Worm (Caenorhabditis elegans): ENCODE measurements around the gene C03C10.2.
A peak's percentile ranks its signal among the peaks of the same experiment; 100 is the strongest.

Gene C03C10.2

ce11 chrIII:4092962-4093361 lies 2.1 kb downstream of the C03C10.2 start:
- TF ChIP-seq ceh-14 (tag; optimal IDR thresholded peaks at IDR 0.05) (no peak), hlh-8 (tag; optimal IDR thresholded peaks at IDR 0.05) (no peak), elt-2 (tag; optimal IDR thresholded peaks at IDR 0.05) (no peak), pqm-1 (tag; optimal IDR thresholded peaks at IDR 0.05) (no peak), nhr-11 (tag; optimal IDR thresholded peaks at IDR 0.05) (no peak), tbx-2 (tag; optimal IDR thresholded peaks at IDR 0.05) (no peak), F13H6.1 (tag; optimal IDR thresholded peaks at IDR 0.05) (no peak), dve-1 (tag; optimal IDR thresholded peaks at IDR 0.05) (no peak), ceh-19 (GFP tag; optimal IDR thresholded peaks at IDR 0.05) (no peak), zip-5 (tag; optimal IDR thresholded peaks at IDR 0.05) (no peak), ceh-48 (tag; optimal IDR thresholded peaks at IDR 0.05) (no peak), ceh-45 (GFP tag; IDR thresholded peaks at IDR 0.05) (no peak), ets-4 (tag; optimal IDR thresholded peaks at IDR 0.05) (no peak), fkh-6 (tag; optimal IDR thresholded peaks at IDR 0.05) (no peak), ceh-31 (tag; optimal IDR thresholded peaks at IDR 0.05) (no peak), pax-1 (tag; optimal IDR thresholded peaks at IDR 0.05) (no peak), elt-4 (tag; optimal IDR thresholded peaks at IDR 0.05) (no peak)

- no peak for TF ChIP-seq che-1 (tag; optimal IDR thresholded peaks at IDR 0.05)
- peak; percentile 16 for TF ChIP-seq pat-9 (tag; optimal IDR thresholded peaks at IDR 0.05)
- no peak for TF ChIP-seq pqm-1 (tag; optimal IDR thresholded peaks at IDR 0.05)
- no peak for TF ChIP-seq sox-4 (tag; optimal IDR thresholded peaks at IDR 0.05)
These were observed 3.8 kb downstream of the C03C10.2 start, which contains the start of gene rnr-2 for ce11 chrIII:4094681-4095080. Gene rnr-2 (minus strand): TSS chrIII:4094921.

ce11 chrIII:4095441-4096095 lies 4.7 kb downstream of the C03C10.2 start, which contains the start of gene C03C10.7:
Gene C03C10.7 (plus strand): TSS chrIII:4096045.
- TF ChIP-seq pros-1 (tag; optimal IDR thresholded peaks at IDR 0.05), result no peak
- no peak for TF ChIP-seq elt-2 (tag; optimal IDR thresholded peaks at IDR 0.05)
- TF ChIP-seq unc-42 (tag; optimal IDR thresholded peaks at IDR 0.05), result no peak
- TF ChIP-seq nhr-11 (tag; optimal IDR thresholded peaks at IDR 0.05), result no peak
- TF ChIP-seq pax-1 (tag; optimal IDR thresholded peaks at IDR 0.05), result no peak
- no peak for TF ChIP-seq ceh-19 (GFP tag; optimal IDR thresholded peaks at IDR 0.05)
- TF ChIP-seq ref-2 (tag; optimal IDR thresholded peaks at IDR 0.05), result no peak
- no peak for TF ChIP-seq unc-3 (GFP tag; conservative IDR thresholded peaks at IDR 0.05)
- TF ChIP-seq unc-3 (tag; optimal IDR thresholded peaks at IDR 0.05), result no peak
- TF ChIP-seq rnt-1 (tag; optimal IDR thresholded peaks at IDR 0.05), result no peak
- no peak for TF ChIP-seq tbx-7 (tag; optimal IDR thresholded peaks at IDR 0.05)
- no peak for TF ChIP-seq K02D7.2 (tag; optimal IDR thresholded peaks at IDR 0.05)

- no peak for TF ChIP-seq ceh-2 (tag; optimal IDR thresholded peaks at IDR 0.05)
- TF ChIP-seq sox-4 (tag; optimal IDR thresholded peaks at IDR 0.05), result no peak
- TF ChIP-seq K02D7.2 (tag; optimal IDR thresholded peaks at IDR 0.05), result no peak
- TF ChIP-seq hlh-15 (tag; optimal IDR thresholded peaks at IDR 0.05), result no peak
- no peak for TF ChIP-seq hlh-6 (tag; optimal IDR thresholded peaks at IDR 0.05)
- no peak for TF ChIP-seq madf-2 (tag; optimal IDR thresholded peaks at IDR 0.05)
- no peak for TF ChIP-seq eyg-1 (tag; optimal IDR thresholded peaks at IDR 0.05)
- no peak for TF ChIP-seq nhr-232 (tag; optimal IDR thresholded peaks at IDR 0.05)
- no peak for TF ChIP-seq che-1 (tag; optimal IDR thresholded peaks at IDR 0.05)
- TF ChIP-seq fkh-10 (GFP tag; optimal IDR thresholded peaks at IDR 0.05), result no peak
- TF ChIP-seq unc-86 (tag; optimal IDR thresholded peaks at IDR 0.05), result no peak
- TF ChIP-seq nfya-1 (tag; optimal IDR thresholded peaks at IDR 0.05), result no peak
- no peak for TF ChIP-seq nhr-11 (tag; optimal IDR thresholded peaks at IDR 0.05)
- no peak for TF ChIP-seq zip-5 (tag; optimal IDR thresholded peaks at IDR 0.05)
- TF ChIP-seq ttx-3 (tag; optimal IDR thresholded peaks at IDR 0.05), result no peak
- TF ChIP-seq fax-1 (tag; optimal IDR thresholded peaks at IDR 0.05), result no peak
- TF ChIP-seq C38D4.7 (GFP tag; optimal IDR thresholded peaks at IDR 0.05), result no peak
- TF ChIP-seq hlh-13 (GFP tag; optimal IDR thresholded peaks at IDR 0.05), result no peak
These were observed 5.5 kb downstream of the C03C10.2 start for ce11 chrIII:4096370-4096842.

Data from whole organism, late embryonic.